Fruit fly (Drosophila melanogaster): Measurements from ENCODE around the gene CG14879.

dm6 chr3R:16356215-16356862, 7.3 kb upstream of the CG14879 start:
- TF ChIP-seq Sin3A (optimal IDR thresholded peaks at IDR 0.05) (no peak), ttk (optimal IDR thresholded peaks at IDR 0.05) (no peak), h (optimal IDR thresholded peaks at IDR 0.05) (no peak)

Data from Kc167 (cell line).